Fruit fly (Drosophila melanogaster): ENCODE data around the gene mura.
A peak's percentile ranks its signal among the peaks of the same experiment; 100 is the strongest.

mura gene

dm6 chr3R:9510070-9510518, 41.5 kb downstream of the mura start, which contains the start of gene rump (continued):
- TF ChIP-seq gt (GFP tag; IDR thresholded peaks at IDR 0.05) (no peak), maf-S (GFP tag; optimal IDR thresholded peaks at IDR 0.05) (no peak), Eip74EF (GFP tag; optimal IDR thresholded peaks at IDR 0.05) (no peak), lbe (GFP tag; optimal IDR thresholded peaks at IDR 0.05) (peak; percentile 52), sug (tag; optimal IDR thresholded peaks at IDR 0.05) (peak; percentile 32), CG31365 (tag; optimal IDR thresholded peaks at IDR 0.05) (no peak), CG15269 (tag; optimal IDR thresholded peaks at IDR 0.05) (no peak), CG8089 (GFP tag; optimal IDR thresholded peaks at IDR 0.05) (no peak), CG9437 (GFP tag; optimal IDR thresholded peaks at IDR 0.05) (no peak), lola (GFP tag; optimal IDR thresholded peaks at IDR 0.05) (no peak), CG30403 (GFP tag; optimal IDR thresholded peaks at IDR 0.05) (no peak), Usf (GFP tag; optimal IDR thresholded peaks at IDR 0.05) (no peak), Fer2 (tag; optimal IDR thresholded peaks at IDR 0.05) (no peak), NFAT (GFP tag; IDR thresholded peaks at IDR 0.05) (no peak), Ssrp (tag; optimal IDR thresholded peaks at IDR 0.05) (no peak), Hmx (GFP tag; optimal IDR thresholded peaks at IDR 0.05) (no peak), CG32772 (GFP tag; IDR thresholded peaks at IDR 0.05) (no peak), CG12071 (GFP tag; optimal IDR thresholded peaks at IDR 0.05) (no peak), lilli (GFP tag; optimal IDR thresholded peaks at IDR 0.05) (peak; percentile 43), CG3281 (GFP tag; optimal IDR thresholded peaks at IDR 0.05) (no peak), tgo (GFP tag; IDR thresholded peaks at IDR 0.05) (no peak), hkb (optimal IDR thresholded peaks at IDR 0.05) (no peak), hkb (GFP tag; IDR thresholded peaks at IDR 0.05) (no peak), Trl (optimal IDR thresholded peaks at IDR 0.05) (no peak), Trl (GFP tag; optimal IDR thresholded peaks at IDR 0.05) (no peak), Antp (GFP tag; optimal IDR thresholded peaks at IDR 0.05) (no peak), HLHmδ (GFP tag; optimal IDR thresholded peaks at IDR 0.05) (no peak), nerfin-1 (tag; optimal IDR thresholded peaks at IDR 0.05) (peak; percentile 5), CG6689 (GFP tag; IDR thresholded peaks at IDR 0.05) (no peak), Lhr (GFP tag; optimal IDR thresholded peaks at IDR 0.05) (no peak), prd (optimal IDR thresholded peaks at IDR 0.05) (no peak), prd (GFP tag; IDR thresholded peaks at IDR 0.05) (no peak), CG34376 (GFP tag; optimal IDR thresholded peaks at IDR 0.05) (no peak), CG4282 (GFP tag; optimal IDR thresholded peaks at IDR 0.05) (no peak), MESR4 (GFP tag; optimal IDR thresholded peaks at IDR 0.05) (peak; percentile 94), CG10565 (GFP tag; optimal IDR thresholded peaks at IDR 0.05) (no peak), cg (GFP tag; optimal IDR thresholded peaks at IDR 0.05) (no peak), CG4404 (GFP tag; IDR thresholded peaks at IDR 0.05) (no peak), pros (GFP tag; optimal IDR thresholded peaks at IDR 0.05) (no peak), CG12299 (tag; optimal IDR thresholded peaks at IDR 0.05) (no peak), CG12659 (GFP tag; optimal IDR thresholded peaks at IDR 0.05) (peak; percentile 80), CG17328 (GFP tag; IDR thresholded peaks at IDR 0.05) (no peak), CG12236 (GFP tag; optimal IDR thresholded peaks at IDR 0.05) (no peak), CG14667 (GFP tag; IDR thresholded peaks at IDR 0.05) (no peak), toy (GFP tag; IDR thresholded peaks at IDR 0.05) (no peak), grn (GFP tag; optimal IDR thresholded peaks at IDR 0.05) (no peak), wdn (GFP tag; IDR thresholded peaks at IDR 0.05) (no peak), Opbp (GFP tag; IDR thresholded peaks at IDR 0.05; ENCODE audit: partially characterized antibody) (no peak), CG11398 (GFP tag; optimal IDR thresholded peaks at IDR 0.05) (no peak), CG12769 (tag; optimal IDR thresholded peaks at IDR 0.05) (peak; percentile 12), CG11085 (GFP tag; IDR thresholded peaks at IDR 0.05) (no peak), Drgx (GFP tag; IDR thresholded peaks at IDR 0.05) (no peak), Lpt (GFP tag; optimal IDR thresholded peaks at IDR 0.05) (no peak)
